Fruit fly (Drosophila melanogaster) whole organism, prepupa: Measurements from ENCODE around the gene Tbcd.

Source experiments
- Blimp-1 ChIP-seq: fragments of 200-800 bp; sonication (Bioruptor generic); optimal IDR thresholded peaks from 3 replicates; lab custom pipeline; 2017; ENCODE audit warnings: missing biosample characterization, missing genetic modification characterization, mild to moderate bottlenecking, moderate library complexity, missing genetic modification reagents
- CG10631 ChIP-seq: fragments of 200-800 bp; sonication (Bioruptor generic); optimal IDR thresholded peaks from 2 replicates; lab custom pipeline; 2016; ENCODE audit warnings: missing biosample characterization, missing genetic modification characterization
- CG10669 ChIP-seq: fragments of 200-800 bp; sonication (Bioruptor generic); optimal IDR thresholded peaks from 3 replicates; lab custom pipeline; 2018; ENCODE audit warnings: missing biosample characterization, mild to moderate bottlenecking, missing genetic modification characterization, moderate library complexity
- CG11762 ChIP-seq: fragments of 200-800 bp; sonication (Bioruptor generic); optimal IDR thresholded peaks from 3 replicates; lab custom pipeline; 2016; ENCODE audit warnings: missing biosample characterization, missing genetic modification characterization; ENCODE audit not compliant: insufficient read depth
- CG11902 ChIP-seq: fragments of 200-800 bp; sonication (Bioruptor generic); optimal IDR thresholded peaks from 3 replicates; lab custom pipeline; 2016; ENCODE audit warnings: missing biosample characterization, missing genetic modification characterization
- CG1621 ChIP-seq: fragments of 200-800 bp; sonication (Bioruptor generic); optimal IDR thresholded peaks from 3 replicates; lab custom pipeline; 2018; ENCODE audit warnings: missing biosample characterization, mild to moderate bottlenecking, missing genetic modification characterization
- CG16779 ChIP-seq: fragments of 200-800 bp; sonication (Bioruptor generic); optimal IDR thresholded peaks from 3 replicates; lab custom pipeline; 2017; ENCODE audit warnings: missing biosample characterization, mild to moderate bottlenecking, missing genetic modification characterization
- CG3032 ChIP-seq: fragments of 200-800 bp; optimal IDR thresholded peaks from 2 replicates; lab custom pipeline; 2019; ENCODE audit warnings: missing biosample characterization, mild to moderate bottlenecking, missing genetic modification characterization, moderate library complexity
- CG31627 ChIP-seq: fragments of 200-800 bp; sonication (Bioruptor generic); optimal IDR thresholded peaks from 3 replicates; lab custom pipeline; 2016; ENCODE audit warnings: missing biosample characterization, missing genetic modification characterization
- CG32006 ChIP-seq: fragments of 200-800 bp; sonication (Bioruptor generic); optimal IDR thresholded peaks from 3 replicates; lab custom pipeline; 2017; ENCODE audit warnings: missing biosample characterization, mild to moderate bottlenecking, missing genetic modification characterization
- CG34406 ChIP-seq: fragments of 200-800 bp; sonication (Bioruptor generic); optimal IDR thresholded peaks from 3 replicates; lab custom pipeline; 2016; ENCODE audit warnings: missing biosample characterization, missing genetic modification characterization
- CG3919 ChIP-seq: fragments of 200-800 bp; sonication (Bioruptor generic); optimal IDR thresholded peaks from 3 replicates; lab custom pipeline; 2016; ENCODE audit warnings: missing biosample characterization, missing genetic modification characterization
- CG6163 ChIP-seq: fragments of 200-800 bp; sonication (Bioruptor generic); IDR thresholded peaks from 3 replicates; pipeline ENCODE4 v1.3.6; 2022; ENCODE audit warnings: missing biosample characterization, missing genetic modification characterization
- CG6276 ChIP-seq: fragments of 200-800 bp; sonication (Bioruptor generic); optimal IDR thresholded peaks from 2 replicates; lab custom pipeline; 2017; ENCODE audit warnings: missing biosample characterization, mild to moderate bottlenecking, missing genetic modification characterization
- CG6792 ChIP-seq: fragments of 200-800 bp; sonication (Bioruptor generic); optimal IDR thresholded peaks from 3 replicates; lab custom pipeline; 2016; ENCODE audit warnings: missing biosample characterization, missing genetic modification characterization
- CG6854 ChIP-seq: fragments of 200-800 bp; sonication (Bioruptor generic); optimal IDR thresholded peaks from 2 replicates; lab custom pipeline; 2017; ENCODE audit warnings: missing biosample characterization, mild to moderate bottlenecking, missing genetic modification characterization
- CG7368 ChIP-seq: fragments of 200-800 bp; sonication (Bioruptor generic); optimal IDR thresholded peaks from 3 replicates; lab custom pipeline; 2016; ENCODE audit warnings: missing biosample characterization, missing genetic modification characterization
- CG8119 ChIP-seq: fragments of 200-800 bp; sonication (Bioruptor generic); IDR thresholded peaks from 3 replicates; pipeline ENCODE4 v1.3.6; 2022; ENCODE audit warnings: missing biosample characterization, missing genetic modification characterization
- CG8319 ChIP-seq: fragments of 200-800 bp; sonication (Bioruptor generic); optimal IDR thresholded peaks from 3 replicates; lab custom pipeline; 2016; ENCODE audit warnings: missing biosample characterization, missing genetic modification characterization
- CG8632 ChIP-seq: fragments of 200-800 bp; sonication (Bioruptor generic); optimal IDR thresholded peaks from 3 replicates; lab custom pipeline; 2016; ENCODE audit warnings: missing biosample characterization, missing genetic modification characterization
- CG9139 ChIP-seq: fragments of 200-800 bp; sonication (Bioruptor generic); optimal IDR thresholded peaks from 3 replicates; lab custom pipeline; 2017; ENCODE audit warnings: missing biosample characterization, mild to moderate bottlenecking, missing genetic modification characterization
- Eip75B ChIP-seq: fragments of 200-800 bp; sonication (Bioruptor generic); optimal IDR thresholded peaks from 3 replicates; lab custom pipeline; 2016; ENCODE audit warnings: missing biosample characterization, missing genetic modification characterization
- Eip78C ChIP-seq: fragments of 200-800 bp; sonication (Bioruptor generic); peaks from one replicate; lab custom pipeline; 2016; ENCODE audit warnings: missing biosample characterization, missing genetic modification characterization
- Eip93F ChIP-seq: fragments of 200-800 bp; sonication (Bioruptor generic); optimal IDR thresholded peaks from 2 replicates; lab custom pipeline; 2016; ENCODE audit warnings: missing biosample characterization, mild to moderate bottlenecking, missing genetic modification characterization
- Ets21C ChIP-seq: fragments of 200-800 bp; sonication (Bioruptor generic); optimal IDR thresholded peaks from 3 replicates; lab custom pipeline; 2016; ENCODE audit warnings: missing biosample characterization, missing genetic modification characterization
- Ets96B ChIP-seq: fragments of 200-800 bp; optimal IDR thresholded peaks from 2 replicates; lab custom pipeline; 2019; ENCODE audit warnings: missing biosample characterization, mild to moderate bottlenecking, missing genetic modification characterization, moderate library complexity
- Hr38 ChIP-seq: sonication (Bioruptor generic); optimal IDR thresholded peaks from 2 replicates; lab custom pipeline; 2016; ENCODE audit warnings: missing biosample characterization, missing genetic modification characterization
- Hr4 ChIP-seq: fragments of 200-800 bp; sonication (Bioruptor generic); optimal IDR thresholded peaks from 3 replicates; lab custom pipeline; 2016; ENCODE audit warnings: missing biosample characterization, missing genetic modification characterization
- Lpt ChIP-seq: fragments of 200-800 bp; sonication (Bioruptor generic); optimal IDR thresholded peaks from 3 replicates; lab custom pipeline; 2016; ENCODE audit warnings: missing biosample characterization, missing genetic modification characterization
- OdsH ChIP-seq: fragments of 200-800 bp; sonication (Bioruptor generic); optimal IDR thresholded peaks from 3 replicates; lab custom pipeline; 2016; ENCODE audit warnings: missing biosample characterization, missing genetic modification characterization
- Smox ChIP-seq: fragments of 200-800 bp; sonication (Bioruptor generic); optimal IDR thresholded peaks from 3 replicates; lab custom pipeline; 2016; ENCODE audit warnings: missing biosample characterization, missing genetic modification characterization
- Sox102F ChIP-seq: fragments of 200-800 bp; sonication (Bioruptor generic); optimal IDR thresholded peaks from 2 replicates; lab custom pipeline; 2016; ENCODE audit warnings: missing biosample characterization, mild to moderate bottlenecking, missing genetic modification characterization
- Sox14 ChIP-seq: fragments of 200-800 bp; sonication (Bioruptor generic); optimal IDR thresholded peaks from 3 replicates; lab custom pipeline; 2016; ENCODE audit warnings: missing biosample characterization, missing genetic modification characterization
- cyc ChIP-seq: fragments of 200-800 bp; sonication (Bioruptor generic); optimal IDR thresholded peaks from 3 replicates; lab custom pipeline; 2016; ENCODE audit warnings: missing biosample characterization, missing genetic modification characterization
- dac ChIP-seq: fragments of 200-800 bp; sonication (Bioruptor generic); optimal IDR thresholded peaks from 2 replicates; lab custom pipeline; 2017; ENCODE audit warnings: missing biosample characterization, mild to moderate bottlenecking, missing genetic modification characterization
- dsx ChIP-seq: fragments of 200-800 bp; optimal IDR thresholded peaks from 3 replicates; lab custom pipeline; 2019; ENCODE audit warnings: missing biosample characterization, mild to moderate bottlenecking, missing genetic modification characterization, moderate library complexity; ENCODE audit not compliant: poor library complexity, severe bottlenecking
- fd59A ChIP-seq: fragments of 200-800 bp; sonication (Bioruptor generic); optimal IDR thresholded peaks from 2 replicates; lab custom pipeline; 2017; ENCODE audit warnings: missing biosample characterization, mild to moderate bottlenecking, missing genetic modification characterization, missing genetic modification reagents
- fd85E ChIP-seq: fragments of 200-800 bp; sonication (Bioruptor generic); optimal IDR thresholded peaks from 3 replicates; lab custom pipeline; 2016; ENCODE audit warnings: missing biosample characterization, missing genetic modification characterization
- fkh ChIP-seq: fragments of 200-800 bp; sonication (Bioruptor generic); optimal IDR thresholded peaks from 3 replicates; lab custom pipeline; 2017; ENCODE audit warnings: missing biosample characterization, mild to moderate bottlenecking, missing genetic modification characterization, moderate library complexity
- lz ChIP-seq: fragments of 200-800 bp; sonication (Bioruptor generic); optimal IDR thresholded peaks from 3 replicates; lab custom pipeline; 2016; ENCODE audit warnings: missing biosample characterization, missing genetic modification characterization
- pdm3 ChIP-seq: fragments of 200-800 bp; sonication (Bioruptor generic); optimal IDR thresholded peaks from 3 replicates; lab custom pipeline; 2016; ENCODE audit warnings: missing biosample characterization, missing genetic modification characterization
- spab ChIP-seq: fragments of 200-800 bp; sonication (Bioruptor generic); optimal IDR thresholded peaks from 2 replicates; lab custom pipeline; 2017; ENCODE audit warnings: missing biosample characterization, mild to moderate bottlenecking, missing genetic modification characterization, missing genetic modification reagents
- ss ChIP-seq, 2 experiments: fragments of 200-800 bp; sonication (Bioruptor generic); optimal IDR thresholded peaks; 2 replicates in 1 of 2; 3 replicates in 1 of 2; lab custom pipeline; 2017 to 2018; ENCODE audit warnings: mild to moderate bottlenecking in 2 of 2, missing biosample characterization in 2 of 2, missing genetic modification characterization in 2 of 2, moderate library complexity in 1 of 2
- svp ChIP-seq: fragments of 200-800 bp; sonication (Bioruptor generic); peaks from one replicate; lab custom pipeline; 2016; ENCODE audit warnings: missing biosample characterization, missing genetic modification characterization
- topi ChIP-seq: fragments of 200-800 bp; sonication (Bioruptor generic); optimal IDR thresholded peaks from 3 replicates; lab custom pipeline; 2016; ENCODE audit warnings: missing biosample characterization, missing genetic modification characterization
- vri ChIP-seq: fragments of 200-800 bp; sonication (Bioruptor generic); optimal IDR thresholded peaks from 3 replicates; lab custom pipeline; 2016; ENCODE audit warnings: missing biosample characterization, mild to moderate bottlenecking, missing genetic modification characterization

The Tbcd gene

DNA sequence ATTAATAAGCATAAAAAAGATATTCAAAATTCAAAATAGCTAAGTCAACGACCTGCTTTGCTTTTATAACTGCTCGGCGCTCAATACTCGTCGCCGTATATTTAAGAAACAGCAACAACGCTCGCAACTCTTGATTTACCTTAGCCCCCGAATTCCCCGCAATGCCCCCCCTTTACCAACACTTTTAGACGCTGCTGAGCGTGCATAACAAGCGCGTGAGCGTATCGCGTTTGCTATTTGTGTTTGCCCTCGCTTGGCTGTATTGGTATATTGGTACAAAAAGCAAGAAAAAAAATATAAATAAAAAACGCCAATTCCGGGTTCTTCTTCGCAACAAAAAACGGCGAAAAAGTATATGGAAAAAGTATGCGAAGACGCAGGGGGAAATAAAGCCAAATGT, 18.5 kb downstream of the Tbcd start:
- TF ChIP-seq CG11902 (GFP tag; lab: Kevin White, UChicago) (no peak), CG1621 (no peak), CG6854 (GFP tag; lab: Kevin White, UChicago) (peak; percentile 62), CG31627 (GFP tag; lab: Kevin White, UChicago) (no peak), dac (GFP tag; lab: Kevin White, UChicago) (no peak), CG8632 (no peak), CG11762 (GFP tag; lab: Kevin White, UChicago) (no peak), CG7368 (GFP tag; lab: Kevin White, UChicago) (no peak), svp (peak; percentile 44), Eip78C (GFP tag; lab: Kevin White, UChicago) (peak; percentile 38), vri (GFP tag; lab: Kevin White, UChicago) (peak; percentile 62), fkh (peak; percentile 95), Lpt (GFP tag; lab: Kevin White, UChicago) (no peak), ss (GFP tag; optimal IDR thresholded peaks at IDR 0.05; lab: Kevin White, UChicago) (peak in 1 of 2 experiments; percentile 5)

- TF ChIP-seq CG34406 (GFP tag; lab: Kevin White, UChicago) (no peak), fd85E (GFP tag; lab: Kevin White, UChicago) (no peak), pdm3 (no peak), CG7368 (GFP tag; lab: Kevin White, UChicago) (no peak), Hr38 (GFP tag; lab: Kevin White, UChicago) (no peak), CG6276 (GFP tag; lab: Kevin White, UChicago) (no peak), CG1621 (no peak), Smox (GFP tag; lab: Kevin White, UChicago) (no peak), OdsH (GFP tag; lab: Kevin White, UChicago) (no peak), spab (GFP tag; lab: Kevin White, UChicago) (no peak), CG3032 (tag; lab: Kevin White, UChicago) (peak; percentile 17), dsx (GFP tag; lab: Kevin White, UChicago) (no peak), CG32006 (GFP tag; lab: Kevin White, UChicago) (peak; percentile 10), lz (GFP tag; lab: Kevin White, UChicago) (no peak), Hr4 (no peak), CG8119 (no peak), Sox14 (GFP tag; lab: Kevin White, UChicago) (peak; percentile 26), CG9139 (no peak), CG3919 (GFP tag; lab: Kevin White, UChicago) (peak; percentile 17), Ets21C (GFP tag; lab: Kevin White, UChicago) (no peak), CG11902 (GFP tag; lab: Kevin White, UChicago) (no peak), vri (GFP tag; lab: Kevin White, UChicago) (no peak), fkh (no peak), Eip93F (GFP tag; lab: Kevin White, UChicago) (no peak), Blimp-1 (no peak), CG11762 (GFP tag; lab: Kevin White, UChicago) (no peak), topi (GFP tag; lab: Kevin White, UChicago) (no peak), CG8632 (no peak), Ets96B (tag; lab: Kevin White, UChicago) (peak; percentile 2), CG6854 (GFP tag; lab: Kevin White, UChicago) (no peak), CG6792 (no peak), CG6163 (GFP tag; lab: Robert Waterston, UW) (0 out of 3 replicates have a peak, but pooled peaks have one; percentile 7), dac (GFP tag; lab: Kevin White, UChicago) (no peak), CG8319 (GFP tag; lab: Kevin White, UChicago) (no peak), Eip75B (no peak), Sox102F (GFP tag; lab: Kevin White, UChicago) (no peak), fd59A (GFP tag; lab: Kevin White, UChicago) (no peak), Lpt (GFP tag; lab: Kevin White, UChicago) (no peak), cyc (GFP tag; lab: Kevin White, UChicago) (no peak), CG10669 (GFP tag; lab: Kevin White, UChicago) (no peak), Eip78C (GFP tag; lab: Kevin White, UChicago) (peak; percentile 49), CG10631 (GFP tag; lab: Kevin White, UChicago) (peak; percentile 28), CG16779 (tag; lab: Kevin White, UChicago) (no peak), ss (GFP tag; optimal IDR thresholded peaks at IDR 0.05; lab: Kevin White, UChicago) (no peak), CG31627 (GFP tag; lab: Kevin White, UChicago) (no peak)
These were observed 19.8 kb downstream of the Tbcd start for dm6 chr2L:2166958-2167707.
